Fruit fly (Drosophila melanogaster) whole organism, embryonic: Measurements from ENCODE around the gene CG43049.
A peak's percentile ranks its signal among the peaks of the same experiment; 100 is the strongest.

Source experiments
- BtbVII ChIP-seq: fragments of 200-800 bp; sonication (Bioruptor generic); optimal IDR thresholded peaks from 3 replicates; lab custom pipeline; 2017; ENCODE audit warnings: missing biosample characterization, mild to moderate bottlenecking, missing genetic modification characterization
- Bteb2 ChIP-seq: fragments of 200-800 bp; sonication (Bioruptor generic); optimal IDR thresholded peaks from 2 replicates; lab custom pipeline; 2016; ENCODE audit warnings: missing biosample characterization, missing genetic modification characterization
- CG10366 ChIP-seq: fragments of 200-800 bp; sonication (Bioruptor generic); IDR thresholded peaks from 2 replicates; pipeline ENCODE4 v1.3.6; 2022; ENCODE audit warnings: missing biosample characterization, missing genetic modification characterization
- CG11085 ChIP-seq: fragments of 200-800 bp; sonication (Bioruptor generic); IDR thresholded peaks from 2 replicates; pipeline ENCODE4 v1.3.6; 2022; ENCODE audit warnings: missing biosample characterization, missing genetic modification characterization
- CG11093 ChIP-seq: fragments of 200-800 bp; sonication (Bioruptor generic); IDR thresholded peaks from 3 replicates; pipeline ENCODE4 v1.3.6; 2022; ENCODE audit warnings: missing biosample characterization, missing genetic modification characterization
- CG11456 ChIP-seq: fragments of 200-800 bp; sonication (Bioruptor generic); IDR thresholded peaks from 3 replicates; pipeline ENCODE4 v1.3.6; 2022; ENCODE audit warnings: missing biosample characterization, missing genetic modification characterization
- CG11723 ChIP-seq: fragments of 200-800 bp; sonication (Bioruptor generic); optimal IDR thresholded peaks from 2 replicates; lab custom pipeline; 2017; ENCODE audit warnings: missing biosample characterization, mild to moderate bottlenecking, missing genetic modification characterization
- CG12219 ChIP-seq: fragments of 200-800 bp; sonication (Bioruptor generic); optimal IDR thresholded peaks from 3 replicates; lab custom pipeline; 2018; ENCODE audit warnings: missing biosample characterization, mild to moderate bottlenecking, missing genetic modification characterization
- CG12942 ChIP-seq: fragments of 200-800 bp; sonication (Bioruptor generic); optimal IDR thresholded peaks from 3 replicates; lab custom pipeline; 2016; ENCODE audit warnings: missing biosample characterization, missing genetic modification characterization
- CG15514 ChIP-seq: fragments of 200-800 bp; sonication (Bioruptor generic); optimal IDR thresholded peaks from 3 replicates; lab custom pipeline; 2017; ENCODE audit warnings: missing biosample characterization, missing genetic modification characterization, mild to moderate bottlenecking, moderate library complexity, missing genetic modification reagents
- CG1647 ChIP-seq: fragments of 200-800 bp; sonication (Bioruptor generic); optimal IDR thresholded peaks from 3 replicates; lab custom pipeline; 2016; ENCODE audit warnings: missing biosample characterization, missing genetic modification characterization
- CG16813 ChIP-seq: fragments of 200-800 bp; sonication (Bioruptor generic); IDR thresholded peaks from 3 replicates; pipeline ENCODE4 v1.3.6; 2022; ENCODE audit warnings: missing biosample characterization, missing genetic modification characterization; ENCODE audit not compliant: partially characterized antibody
- CG2875 ChIP-seq: fragments of 200-800 bp; sonication (Bioruptor generic); optimal IDR thresholded peaks from 2 replicates; lab custom pipeline; 2017; ENCODE audit warnings: missing biosample characterization, mild to moderate bottlenecking, missing genetic modification characterization, missing genetic modification reagents
- CG30403 ChIP-seq: fragments of 200-800 bp; sonication (Bioruptor generic); optimal IDR thresholded peaks from 3 replicates; lab custom pipeline; 2016; ENCODE audit warnings: missing biosample characterization, missing genetic modification characterization
- CG3065 ChIP-seq: fragments of 200-800 bp; sonication (Bioruptor generic); optimal IDR thresholded peaks from 2 replicates; lab custom pipeline; 2016; ENCODE audit warnings: missing biosample characterization, missing genetic modification characterization
- CG3726 ChIP-seq: fragments of 200-800 bp; sonication (Bioruptor generic); IDR thresholded peaks from 3 replicates; pipeline ENCODE4, ENCODE4 v1.3.6; 2022; ENCODE audit warnings: missing biosample characterization, missing genetic modification characterization
- CG6254 ChIP-seq: fragments of 200-800 bp; sonication (Bioruptor generic); optimal IDR thresholded peaks from 3 replicates; lab custom pipeline; 2017; ENCODE audit warnings: mild to moderate bottlenecking, missing biosample characterization, missing genetic modification reagents, missing genetic modification characterization
- CG8281 ChIP-seq: fragments of 200-800 bp; sonication (Bioruptor generic); optimal IDR thresholded peaks from 2 replicates; lab custom pipeline; 2018; ENCODE audit warnings: missing biosample characterization, mild to moderate bottlenecking, missing genetic modification characterization, moderate library complexity
- CHES-1-like ChIP-seq: fragments of 200-800 bp; sonication (Bioruptor generic); optimal IDR thresholded peaks from 2 replicates; lab custom pipeline; 2016; ENCODE audit warnings: missing biosample characterization, missing genetic modification characterization
- Camta ChIP-seq: fragments of 200-800 bp; sonication (Bioruptor generic); optimal IDR thresholded peaks from 2 replicates; lab custom pipeline; 2016; ENCODE audit warnings: missing biosample characterization, missing genetic modification characterization
- Dad ChIP-seq: fragments of 200-800 bp; sonication (Bioruptor generic); optimal IDR thresholded peaks from 3 replicates; lab custom pipeline; 2016; ENCODE audit warnings: missing biosample characterization, missing genetic modification characterization
- Hand ChIP-seq: fragments of 200-800 bp; sonication (Bioruptor generic); optimal IDR thresholded peaks from 2 replicates; lab custom pipeline; 2017; ENCODE audit warnings: mild to moderate bottlenecking, missing biosample characterization, missing genetic modification reagents, missing genetic modification characterization
- Hey ChIP-seq: fragments of 200-800 bp; sonication (Bioruptor generic); optimal IDR thresholded peaks from 3 replicates; lab custom pipeline; 2018; ENCODE audit warnings: missing biosample characterization, mild to moderate bottlenecking, missing genetic modification characterization
- HmgD ChIP-seq: fragments of 200-800 bp; sonication (Bioruptor generic); optimal IDR thresholded peaks from 3 replicates; lab custom pipeline; 2016; ENCODE audit warnings: missing biosample characterization, missing genetic modification characterization
- Lhr ChIP-seq: fragments of 200-800 bp; sonication (Bioruptor generic); optimal IDR thresholded peaks from 3 replicates; lab custom pipeline; 2017; ENCODE audit warnings: mild to moderate bottlenecking, missing biosample characterization, missing genetic modification reagents, missing genetic modification characterization
- Nf-YA ChIP-seq: fragments of 200-800 bp; sonication (Bioruptor generic); IDR thresholded peaks from 2 replicates; pipeline ENCODE4 v1.3.6; 2022; ENCODE audit warnings: missing biosample characterization, missing genetic modification characterization
- Side ChIP-seq: fragments of 200-800 bp; sonication (Bioruptor generic); optimal IDR thresholded peaks from 2 replicates; lab custom pipeline; 2016; ENCODE audit warnings: missing biosample characterization, missing genetic modification characterization
- Taf1 ChIP-seq: fragments of 200-800 bp; sonication (Bioruptor generic); IDR thresholded peaks from 2 replicates; pipeline ENCODE4 v1.3.6; 2022; ENCODE audit warnings: missing biosample characterization, missing genetic modification characterization
- caup ChIP-seq: fragments of 200-800 bp; sonication (Bioruptor generic); optimal IDR thresholded peaks from 3 replicates; lab custom pipeline; 2017; ENCODE audit warnings: missing biosample characterization, mild to moderate bottlenecking, missing genetic modification characterization, moderate library complexity; ENCODE audit not compliant: severe bottlenecking
- crp ChIP-seq, 2 experiments: fragments of 200-800 bp; sonication (Bioruptor generic); optimal IDR thresholded peaks; 2 replicates in 1 of 2; 3 replicates in 1 of 2; lab custom pipeline; 2017; ENCODE audit warnings: missing biosample characterization in 2 of 2, missing genetic modification characterization in 2 of 2, mild to moderate bottlenecking in 1 of 2, moderate library complexity in 1 of 2
- cwo ChIP-seq: fragments of 200-800 bp; sonication (Bioruptor generic); optimal IDR thresholded peaks from 3 replicates; lab custom pipeline; 2017; ENCODE audit warnings: missing biosample characterization, missing genetic modification characterization, mild to moderate bottlenecking, moderate library complexity, missing genetic modification reagents
- dan ChIP-seq: fragments of 200-800 bp; sonication (Bioruptor generic); IDR thresholded peaks from 2 replicates; pipeline ENCODE4 v1.3.6; 2022; ENCODE audit warnings: missing biosample characterization, missing genetic modification characterization
- esg ChIP-seq: fragments of 200-800 bp; sonication (Bioruptor generic); conservative IDR thresholded peaks from 2 replicates; pipeline ENCODE4 v1.3.6; 2022; ENCODE audit warnings: missing biosample characterization, missing genetic modification characterization
- fd102C ChIP-seq: fragments of 200-800 bp; sonication (Bioruptor generic); optimal IDR thresholded peaks from 2 replicates; lab custom pipeline; 2018; ENCODE audit warnings: missing biosample characterization, mild to moderate bottlenecking, missing genetic modification characterization, moderate library complexity
- fd96Cb ChIP-seq: fragments of 200-800 bp; sonication (Bioruptor generic); optimal IDR thresholded peaks from 2 replicates; lab custom pipeline; 2018; ENCODE audit warnings: missing biosample characterization, mild to moderate bottlenecking, missing genetic modification characterization, moderate library complexity
- ftz-f1 ChIP-seq: fragments of 200-800 bp; sonication (Bioruptor generic); optimal IDR thresholded peaks from 2 replicates; lab custom pipeline; 2016; ENCODE audit warnings: missing biosample characterization, missing genetic modification characterization
- fu2 ChIP-seq: fragments of 200-800 bp; sonication (Bioruptor generic); optimal IDR thresholded peaks from 2 replicates; lab custom pipeline; 2016; ENCODE audit warnings: missing biosample characterization, missing genetic modification characterization
- gcm ChIP-seq: fragments of 200-800 bp; sonication (Bioruptor generic); optimal IDR thresholded peaks from 2 replicates; lab custom pipeline; 2019; ENCODE audit warnings: missing biosample characterization, mild to moderate bottlenecking, missing genetic modification characterization, moderate library complexity
- grau ChIP-seq: fragments of 200-800 bp; optimal IDR thresholded peaks from 3 replicates; lab custom pipeline; 2019; ENCODE audit warnings: missing biosample characterization, mild to moderate bottlenecking, missing genetic modification characterization, moderate library complexity
- mam ChIP-seq: fragments of 200-800 bp; sonication (Bioruptor generic); optimal IDR thresholded peaks from 3 replicates; lab custom pipeline; 2016; ENCODE audit warnings: missing biosample characterization, missing genetic modification characterization
- pan ChIP-seq, 4 experiments: fragments of >200 bp in 3 of 4; fragments of 200-800 bp in 1 of 4; sonication (Bioruptor generic) in 1 of 4; optimal IDR thresholded peaks in 3 of 4; IDR thresholded peaks in 1 of 4; 2 replicates each; pipeline versions ENCODE4 v1.3.6 to Lab custom; 2017 to 2022; ENCODE audit warnings: missing biosample characterization in 2 of 4, missing genetic modification characterization in 2 of 4, mixed read lengths in 1 of 4
- pb ChIP-seq: fragments of 200-800 bp; sonication (Bioruptor generic); optimal IDR thresholded peaks from 3 replicates; lab custom pipeline; 2016; ENCODE audit warnings: missing biosample characterization, missing genetic modification characterization
- pita ChIP-seq: fragments of 200-800 bp; sonication (Bioruptor generic); optimal IDR thresholded peaks from 2 replicates; lab custom pipeline; 2017; ENCODE audit warnings: missing biosample characterization, mild to moderate bottlenecking, missing genetic modification characterization
- run ChIP-seq: fragments of 200-800 bp; sonication (Bioruptor generic); optimal IDR thresholded peaks from 3 replicates; lab custom pipeline; 2018; ENCODE audit warnings: missing biosample characterization, mild to moderate bottlenecking, missing genetic modification characterization
- sd ChIP-seq: fragments of 200-800 bp; sonication (Bioruptor generic); optimal IDR thresholded peaks from 3 replicates; lab custom pipeline; 2018; ENCODE audit warnings: missing biosample characterization, mild to moderate bottlenecking, missing genetic modification characterization, moderate library complexity
- seq ChIP-seq: fragments of 200-800 bp; sonication (Bioruptor generic); IDR thresholded peaks from 2 replicates; pipeline ENCODE4 v1.3.6; 2022; ENCODE audit warnings: missing biosample characterization, missing genetic modification characterization
- shn ChIP-seq: fragments of 200-800 bp; sonication (Bioruptor generic); optimal IDR thresholded peaks from 3 replicates; lab custom pipeline; 2016; ENCODE audit warnings: missing biosample characterization, missing genetic modification characterization
- sug ChIP-seq: fragments of 200-800 bp; optimal IDR thresholded peaks from 2 replicates; lab custom pipeline; 2019; ENCODE audit warnings: missing biosample characterization, mild to moderate bottlenecking, missing genetic modification characterization, moderate library complexity
- tup ChIP-seq: fragments of 200-800 bp; sonication (Bioruptor generic); optimal IDR thresholded peaks from 2 replicates; lab custom pipeline; 2016; ENCODE audit warnings: missing biosample characterization, mild to moderate bottlenecking, missing genetic modification characterization, moderate library complexity

Gene CG43049

DNA sequence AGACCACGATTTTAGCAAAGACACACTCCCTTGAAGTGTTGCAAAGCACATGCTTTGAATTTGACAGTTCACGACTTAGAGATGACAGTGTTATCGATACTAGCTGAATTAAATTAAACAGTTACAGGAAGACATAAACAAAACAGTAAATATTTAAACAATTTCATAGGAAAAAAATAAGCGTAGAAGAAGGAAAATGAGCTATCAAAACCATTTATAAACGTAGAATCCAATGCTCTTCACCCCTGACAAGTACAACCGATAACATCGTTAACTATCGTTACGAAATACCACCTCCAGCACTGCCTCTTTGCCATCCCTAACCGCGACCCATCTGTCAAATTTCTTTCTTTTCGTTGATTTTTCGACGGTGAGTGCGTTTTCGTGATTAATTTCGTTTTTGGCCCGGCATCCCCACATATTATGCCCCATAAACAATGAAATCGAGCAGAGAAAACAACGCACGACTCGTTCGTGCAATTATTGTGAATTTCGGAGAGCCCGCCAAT, 26.1 kb upstream of the CG43049 start, which contains the start of gene RpL26 (continued):
- TF ChIP-seq cwo (GFP tag; lab: Kevin White, UChicago) (peak; percentile 36), esg (peak; percentile 66), ftz-f1 (no peak), run (tag; lab: Kevin White, UChicago) (no peak), CG15514 (peak; percentile 69), Bteb2 (peak; percentile 72), CG1647 (GFP tag; lab: Kevin White, UChicago) (peak; percentile 44), shn (GFP tag; lab: Kevin White, UChicago) (peak; percentile 91), Lhr (peak; percentile 92), mam (GFP tag; lab: Kevin White, UChicago) (peak; percentile 90), BtbVII (peak; percentile 61), fd96Cb (peak; percentile 42), tup (peak; percentile 17), Taf1 (0 out of 2 replicates have a peak, but pooled peaks have one; percentile 68), CG10366 (GFP tag; lab: Robert Waterston, UW) (peak; percentile 62; the same call in 1 of the 2 replicates), CG11085 (GFP tag; lab: Robert Waterston, UW) (peak; percentile 64; the same call in 1 of the 2 replicates), pita (peak; percentile 77), CG8281 (tag; lab: Kevin White, UChicago) (no peak), CG11093 (GFP tag; lab: Robert Waterston, UW) (0 out of 3 replicates have a peak, but pooled peaks have one; percentile 41), fu2 (GFP tag; lab: Kevin White, UChicago) (peak; percentile 86), crp (GFP tag; optimal IDR thresholded peaks at IDR 0.05; lab: Kevin White, UChicago) (peak in 1 of 2 experiments; percentile 54), CG12942 (GFP tag; lab: Kevin White, UChicago) (peak; percentile 71), CG2875 (no peak), CG6254 (GFP tag; lab: Kevin White, UChicago) (no peak), CHES-1-like (GFP tag; lab: Kevin White, UChicago) (peak; percentile 82), gcm (peak; percentile 42), CG11456 (GFP tag; lab: Robert Waterston, UW) (no peak), Nf-YA (GFP tag; lab: Robert Waterston, UW) (0 out of 2 replicates have a peak, but pooled peaks have one; percentile 12), caup (peak; percentile 67), Dad (GFP tag; lab: Kevin White, UChicago) (peak; percentile 72), grau (peak; percentile 83), Hand (no peak), pan (optimal IDR thresholded peaks at IDR 0.05; lab: Kevin White, UChicago) (no peak), pan (GFP tag; optimal IDR thresholded peaks at IDR 0.05 in 1 of 2, IDR thresholded peaks at IDR 0.05 in 1 of 2) (peak in 1 of 2 experiments; percentile 52), Side (GFP tag; lab: Kevin White, UChicago) (peak; percentile 71), CG3726 (GFP tag; lab: Robert Waterston, UW) (0 out of 3 replicates have a peak, but pooled peaks have one; percentile 5), Camta (GFP tag; lab: Kevin White, UChicago) (peak; percentile 68), CG3065 (GFP tag; lab: Kevin White, UChicago) (peak; percentile 48), CG11723 (peak; percentile 60), sug (peak; percentile 87), dan (GFP tag; lab: Robert Waterston, UW) (no peak), CG30403 (GFP tag; lab: Kevin White, UChicago) (peak; percentile 89), sd (tag; lab: Kevin White, UChicago) (no peak), CG16813 (GFP tag; lab: Robert Waterston, UW) (peak; percentile 99), Hey (no peak), HmgD (GFP tag; lab: Kevin White, UChicago) (peak; percentile 72), fd102C (GFP tag; lab: Kevin White, UChicago) (no peak), CG12219 (GFP tag; lab: Kevin White, UChicago) (no peak), pb (GFP tag; lab: Kevin White, UChicago) (peak; percentile 48), seq (GFP tag; lab: Robert Waterston, UW) (no peak)
